Fruit fly (Drosophila melanogaster) Kc167 (cell line): Measurements from ENCODE around the gene ClpP.

Source experiments
- Myc ChIP-seq: fragments of >200 bp; optimal IDR thresholded peaks from 2 replicates; lab custom pipeline; 2017; ENCODE audit warnings: missing external identifiers
- Sin3A ChIP-seq: fragments of >200 bp; optimal IDR thresholded peaks from 2 replicates; lab custom pipeline; 2018; ENCODE audit warnings: missing external identifiers
- h ChIP-seq: fragments of >200 bp; optimal IDR thresholded peaks from 3 replicates; lab custom pipeline; 2018; ENCODE audit warnings: missing external identifiers
- insv ChIP-seq: fragments of >200 bp; optimal IDR thresholded peaks from 3 replicates; lab custom pipeline; 2018; ENCODE audit warnings: missing external identifiers
- psq ChIP-seq: fragments of >200 bp; optimal IDR thresholded peaks from 2 replicates; lab custom pipeline; 2017; ENCODE audit warnings: missing external identifiers
- ttk ChIP-seq: sonication (Bioruptor generic); optimal IDR thresholded peaks from 2 replicates; lab custom pipeline; 2017; ENCODE audit warnings: missing external identifiers

dm6 chr2L:10386208-10386805 lies 29.7 kb downstream of the ClpP start, which contains the start of the genes Cdk1 and mRpS7:
- TF ChIP-seq psq (lab: Kevin White, UChicago) (no peak), Sin3A (lab: Kevin White, UChicago) (no peak), insv (no peak), h (lab: Kevin White, UChicago) (no peak), ttk (lab: Kevin White, UChicago) (no peak), Myc (lab: Kevin White, UChicago) (no peak)
